Fruit fly (Drosophila melanogaster) ovary, adult (tissue): ENCODE results near the gene Pvf2.

Experiments
- CG17801 ChIP-seq: fragments of 200-800 bp; optimal IDR thresholded peaks from 2 replicates; lab custom pipeline; 2019; ENCODE audit warnings: missing biosample characterization, mild to moderate bottlenecking, missing genetic modification characterization, moderate library complexity; ENCODE audit not compliant: partially characterized antibody

The Pvf2 gene

dm6 chr2L:7051740-7052139, 32.7 kb downstream of the Pvf2 start:
- TF ChIP-seq CG17801 (GFP tag; lab: Kevin White, UChicago) = no peak

DNA sequence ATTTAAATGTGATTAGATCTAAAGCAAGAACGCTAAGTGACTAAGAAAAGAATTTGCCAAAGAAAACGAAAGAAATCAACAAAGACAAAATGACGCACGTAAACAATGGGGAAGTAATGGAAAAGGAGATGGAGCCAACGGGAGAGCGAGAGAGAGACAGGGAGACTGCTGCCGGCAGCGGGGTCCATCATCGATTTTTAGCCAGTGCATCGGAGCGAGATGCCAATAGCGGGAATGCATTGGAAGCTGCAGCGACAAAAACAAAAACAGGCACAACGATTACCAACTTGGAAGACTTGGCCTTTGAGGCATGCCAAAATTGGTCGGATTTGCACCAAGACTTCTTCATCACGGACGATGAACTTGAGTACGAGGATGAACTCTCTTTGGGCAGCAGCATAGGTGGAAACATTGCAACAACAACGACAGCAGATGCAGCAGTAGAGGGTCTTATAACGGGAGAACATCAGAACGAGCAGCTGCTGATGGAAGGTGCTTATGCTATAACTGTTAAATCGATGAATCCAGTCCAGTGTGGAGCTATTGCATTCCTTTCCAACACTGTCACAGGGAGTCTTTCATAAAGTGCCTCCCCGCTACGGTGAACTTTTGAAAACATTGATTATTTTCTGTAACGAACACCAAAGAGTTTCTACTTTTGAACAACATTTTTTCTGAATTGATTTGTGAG, 33.8 kb downstream of the Pvf2 start:
- TF ChIP-seq CG17801 (GFP tag; lab: Kevin White, UChicago) = no peak

dm6 chr2L:7049680-7050289, 34.6 kb downstream of the Pvf2 start:
- no peak for TF ChIP-seq CG17801 (GFP tag; lab: Kevin White, UChicago)

dm6 chr2L:7049009-7049647, 35.3 kb downstream of the Pvf2 start:
- peak; percentile 63 for TF ChIP-seq CG17801 (GFP tag; lab: Kevin White, UChicago)

DNA sequence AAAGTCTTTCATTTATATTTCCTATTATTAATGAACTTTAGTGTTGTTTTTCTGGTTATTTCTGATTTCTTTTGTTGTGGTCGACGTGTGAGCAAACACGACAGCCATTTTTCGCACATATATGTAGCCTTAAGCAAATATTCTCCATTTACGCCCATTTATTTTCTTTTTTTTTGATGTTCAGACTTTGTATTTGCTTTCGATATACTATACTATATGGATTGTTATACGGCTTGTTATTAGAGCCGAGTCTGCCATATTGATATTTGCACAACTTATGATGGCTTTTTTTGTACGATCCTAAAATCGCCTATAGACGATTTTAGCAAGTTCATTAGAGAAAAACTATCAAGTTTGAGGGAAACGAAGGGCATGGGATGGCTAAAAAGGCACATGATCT, 36.7 kb downstream of the Pvf2 start:
- no peak for TF ChIP-seq CG17801 (GFP tag; lab: Kevin White, UChicago)

dm6 chr2L:7043039-7043905, 41.2 kb downstream of the Pvf2 start:
- TF ChIP-seq CG17801 (GFP tag; lab: Kevin White, UChicago) = no peak

- TF ChIP-seq CG17801 (GFP tag; lab: Kevin White, UChicago) = no peak
Observed at dm6 chr2L:7042150-7042811, 42.2 kb downstream of the Pvf2 start.

- TF ChIP-seq CG17801 (GFP tag; lab: Kevin White, UChicago) = peak; percentile 55
Observed at dm6 chr2L:7039342-7039684, 45.1 kb downstream of the Pvf2 start.

DNA sequence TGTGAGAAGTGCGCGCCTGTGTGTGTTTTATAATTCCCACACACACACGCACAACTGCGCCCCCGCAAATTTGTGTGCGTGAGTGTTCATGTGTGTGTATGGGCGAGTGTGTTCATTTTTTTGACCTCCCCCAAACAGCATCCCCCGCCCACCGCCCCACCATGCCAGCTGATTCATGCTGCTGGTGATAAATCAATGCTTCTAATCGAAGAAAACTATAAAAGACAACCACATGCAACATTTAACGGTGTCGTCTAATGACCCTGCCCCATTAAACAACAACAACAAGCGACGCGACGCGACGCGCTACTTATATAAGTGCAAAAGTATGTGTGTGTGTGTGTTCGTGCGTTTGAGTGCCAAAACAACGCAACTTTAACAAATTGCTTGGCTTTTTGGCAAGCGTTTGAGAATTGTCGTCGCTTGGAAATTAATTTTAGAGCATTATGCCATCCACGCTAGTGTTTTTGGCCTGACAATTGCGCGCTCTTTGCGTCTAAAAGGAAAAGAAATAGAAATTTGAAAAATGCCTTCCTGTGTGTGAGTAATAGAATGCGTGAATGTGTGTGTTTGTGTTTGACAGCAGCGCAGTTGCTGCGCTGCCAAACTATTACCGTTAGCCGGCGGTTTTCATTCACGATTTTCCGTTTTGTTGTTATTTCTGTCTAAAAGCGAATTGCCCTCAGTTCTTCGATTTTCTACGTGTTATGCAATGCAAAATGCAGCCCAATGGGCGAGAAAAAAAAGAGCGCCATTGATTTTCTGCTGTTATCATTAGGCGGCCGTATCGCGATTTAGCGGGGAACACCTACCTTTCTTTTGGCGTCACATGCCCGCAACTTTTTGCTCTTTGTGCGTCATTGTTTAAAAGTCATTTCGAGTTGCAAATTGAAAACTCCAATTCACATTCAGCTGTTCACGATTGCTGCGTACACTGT, 45.8 kb downstream of the Pvf2 start:
- TF ChIP-seq CG17801 (GFP tag; lab: Kevin White, UChicago) = no peak

DNA sequence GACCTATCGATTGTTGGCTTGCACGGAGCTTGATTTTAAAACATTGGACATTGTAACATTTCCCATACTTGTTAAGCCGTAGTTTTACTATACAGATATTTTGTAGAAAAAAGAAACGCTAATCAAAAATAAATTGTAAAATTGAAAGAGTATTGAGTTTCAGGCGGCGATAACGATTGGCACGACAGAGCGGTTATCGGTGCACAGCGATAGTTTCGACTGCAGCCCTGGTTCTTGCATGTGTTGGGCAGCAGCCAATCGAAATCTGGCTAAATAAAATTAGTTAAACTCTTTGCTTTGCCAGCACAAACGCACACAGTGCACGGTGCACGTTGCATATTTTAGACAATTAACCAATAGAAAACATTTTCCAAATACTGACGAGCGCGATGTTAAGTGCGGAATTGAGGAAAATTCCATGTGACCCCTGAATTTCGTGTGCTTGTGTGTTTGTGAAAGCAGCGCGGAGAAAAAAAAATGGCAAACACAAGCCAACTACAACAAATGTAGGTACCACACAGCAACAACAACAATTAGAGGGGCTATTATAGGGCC, 46.6 kb downstream of the Pvf2 start, which contains the start of gene milt:
Gene milt (plus strand): TSS at position 51 of the 555 bp plus-strand sequence.
- peak; percentile 34 for TF ChIP-seq CG17801 (GFP tag; lab: Kevin White, UChicago)

dm6 chr2L:7033100-7033675, 51.2 kb downstream of the Pvf2 start:
- peak; percentile 56 for TF ChIP-seq CG17801 (GFP tag; lab: Kevin White, UChicago)

- peak; percentile 80 for TF ChIP-seq CG17801 (GFP tag; lab: Kevin White, UChicago)
Observed at dm6 chr2L:7032517-7032951, 51.9 kb downstream of the Pvf2 start, which contains the start of the genes Rab30 and Caper. Gene Rab30, minus strand, starts transcription at chr2L:7032606. Gene Caper, plus strand, starts transcription at chr2L:7032721.

- no peak for TF ChIP-seq CG17801 (GFP tag; lab: Kevin White, UChicago)
Observed at dm6 chr2L:7028990-7029389, 55.4 kb downstream of the Pvf2 start.
